Fruit fly (Drosophila melanogaster) whole organism, embryonic: Measurements from ENCODE around the gene Cdk1.

ENCODE experiments used
- Blimp-1 ChIP-seq: fragments of 200-800 bp; sonication (Bioruptor generic); optimal IDR thresholded peaks from 3 replicates; lab custom pipeline; 2018; ENCODE audit warnings: missing biosample characterization, missing genetic modification characterization, mild to moderate bottlenecking, moderate library complexity, missing genetic modification reagents
- CG10462 ChIP-seq: fragments of 200-800 bp; sonication (Bioruptor generic); optimal IDR thresholded peaks from 2 replicates; lab custom pipeline; 2016; ENCODE audit warnings: missing biosample characterization, missing genetic modification characterization
- CG10543 ChIP-seq: fragments of 200-800 bp; sonication (Bioruptor generic); optimal IDR thresholded peaks from 3 replicates; lab custom pipeline; 2017; ENCODE audit warnings: missing biosample characterization, mild to moderate bottlenecking, missing genetic modification characterization, moderate library complexity
- CG10979 ChIP-seq: fragments of 200-800 bp; sonication (Bioruptor generic); optimal IDR thresholded peaks from 2 replicates; lab custom pipeline; 2018; ENCODE audit warnings: missing biosample characterization, mild to moderate bottlenecking, missing genetic modification characterization, moderate library complexity
- CG13624 ChIP-seq: fragments of 200-800 bp; sonication (Bioruptor generic); optimal IDR thresholded peaks from 2 replicates; lab custom pipeline; 2016; ENCODE audit warnings: missing biosample characterization, missing genetic modification characterization
- CG17568 ChIP-seq: fragments of 200-800 bp; sonication (Bioruptor generic); optimal IDR thresholded peaks from 2 replicates; lab custom pipeline; 2018; ENCODE audit warnings: missing biosample characterization, mild to moderate bottlenecking, missing genetic modification characterization, moderate library complexity
- CG18764 ChIP-seq: fragments of 200-800 bp; sonication (Bioruptor generic); optimal IDR thresholded peaks from 3 replicates; lab custom pipeline; 2016; ENCODE audit warnings: missing biosample characterization, missing genetic modification characterization
- CG2202 ChIP-seq: fragments of 200-800 bp; sonication (Bioruptor generic); optimal IDR thresholded peaks from 2 replicates; lab custom pipeline; 2018; ENCODE audit warnings: missing biosample characterization, mild to moderate bottlenecking, missing genetic modification characterization
- CG31441 ChIP-seq: fragments of 200-800 bp; sonication (Bioruptor generic); IDR thresholded peaks from 2 replicates; pipeline ENCODE4 v1.3.6; 2022; ENCODE audit warnings: missing biosample characterization, missing genetic modification characterization
- CG33557 ChIP-seq: fragments of 200-800 bp; sonication (Bioruptor generic); optimal IDR thresholded peaks from 2 replicates; lab custom pipeline; 2019; ENCODE audit warnings: missing biosample characterization, mild to moderate bottlenecking, missing genetic modification characterization, moderate library complexity
- CG4730 ChIP-seq: fragments of 200-800 bp; sonication (Bioruptor generic); IDR thresholded peaks from 2 replicates; pipeline ENCODE4 v1.3.6; 2022; ENCODE audit warnings: missing biosample characterization, missing genetic modification characterization
- CG4854 ChIP-seq: fragments of 200-800 bp; sonication (Bioruptor generic); optimal IDR thresholded peaks from 2 replicates; lab custom pipeline; 2016; ENCODE audit warnings: missing biosample characterization, missing genetic modification characterization, inconsistent platforms
- CG6689 ChIP-seq: fragments of 200-800 bp; sonication (Bioruptor generic); IDR thresholded peaks from 2 replicates; pipeline ENCODE4 v1.3.6; 2022; ENCODE audit warnings: missing biosample characterization, missing genetic modification characterization
- CG6765 ChIP-seq: fragments of 200-800 bp; sonication (Bioruptor generic); optimal IDR thresholded peaks from 3 replicates; lab custom pipeline; 2017; ENCODE audit warnings: missing biosample characterization, mild to moderate bottlenecking, missing genetic modification characterization
- CG7271 ChIP-seq: fragments of 200-800 bp; sonication (Bioruptor generic); optimal IDR thresholded peaks from 2 replicates; lab custom pipeline; 2018; ENCODE audit warnings: missing biosample characterization, mild to moderate bottlenecking, missing genetic modification characterization, moderate library complexity
- CG8089 ChIP-seq: fragments of 200-800 bp; sonication (Bioruptor generic); optimal IDR thresholded peaks from 3 replicates; lab custom pipeline; 2016; ENCODE audit warnings: missing biosample characterization, missing genetic modification characterization
- CG9609 ChIP-seq: fragments of 200-800 bp; sonication (Bioruptor generic); optimal IDR thresholded peaks from 3 replicates; lab custom pipeline; 2016; ENCODE audit warnings: missing biosample characterization, missing genetic modification characterization
- CG9876 ChIP-seq: fragments of 200-800 bp; sonication (Bioruptor generic); optimal IDR thresholded peaks from 2 replicates; lab custom pipeline; 2016; ENCODE audit warnings: missing biosample characterization, missing genetic modification characterization
- CTCF ChIP-seq: fragments of 200-800 bp; sonication (Bioruptor generic); optimal IDR thresholded peaks from 2 replicates; lab custom pipeline; 2017; ENCODE audit warnings: missing biosample characterization, mild to moderate bottlenecking, missing genetic modification characterization, moderate library complexity
- Camta ChIP-seq: fragments of 200-800 bp; sonication (Bioruptor generic); optimal IDR thresholded peaks from 2 replicates; lab custom pipeline; 2016; ENCODE audit warnings: missing biosample characterization, missing genetic modification characterization
- Dp ChIP-seq: fragments of 200-800 bp; sonication (Bioruptor generic); optimal IDR thresholded peaks from 2 replicates; lab custom pipeline; 2018; ENCODE audit warnings: missing biosample characterization, mild to moderate bottlenecking, missing genetic modification characterization, moderate library complexity
- HLH3B ChIP-seq: fragments of 200-800 bp; sonication (Bioruptor generic); IDR thresholded peaks from 2 replicates; pipeline ENCODE4 v1.3.6; 2022; ENCODE audit warnings: missing biosample characterization, missing genetic modification characterization
- HLH4C ChIP-seq: fragments of 200-800 bp; sonication (Bioruptor generic); IDR thresholded peaks from 3 replicates; pipeline ENCODE4 v1.3.6; 2022; ENCODE audit warnings: missing biosample characterization, missing genetic modification characterization; ENCODE audit not compliant: partially characterized antibody
- Lim3 ChIP-seq: fragments of 200-800 bp; sonication (Bioruptor generic); IDR thresholded peaks from 2 replicates; pipeline ENCODE4 v1.3.6; 2022; ENCODE audit warnings: missing biosample characterization, missing genetic modification characterization
- NK7.1 ChIP-seq: fragments of 200-800 bp; sonication (Bioruptor generic); optimal IDR thresholded peaks from 3 replicates; lab custom pipeline; 2016; ENCODE audit warnings: missing biosample characterization, missing genetic modification characterization
- NfI ChIP-seq: fragments of 200-800 bp; sonication (Bioruptor generic); optimal IDR thresholded peaks from 3 replicates; lab custom pipeline; 2018; ENCODE audit warnings: missing biosample characterization, mild to moderate bottlenecking, missing genetic modification characterization, moderate library complexity
- Rfx ChIP-seq: fragments of 200-800 bp; sonication (Bioruptor generic); IDR thresholded peaks from 2 replicates; pipeline ENCODE4 v1.3.6; 2022; ENCODE audit warnings: missing biosample characterization, missing genetic modification characterization
- Six4 ChIP-seq: fragments of 200-800 bp; sonication (Bioruptor generic); optimal IDR thresholded peaks from 2 replicates; lab custom pipeline; 2016; ENCODE audit warnings: missing biosample characterization, missing genetic modification characterization
- ase ChIP-seq: fragments of 200-800 bp; sonication (Bioruptor generic); IDR thresholded peaks from 3 replicates; pipeline ENCODE4 v1.3.6; 2022; ENCODE audit warnings: missing biosample characterization, missing genetic modification characterization
- az2 ChIP-seq: fragments of 200-800 bp; sonication (Bioruptor generic); optimal IDR thresholded peaks from 3 replicates; lab custom pipeline; 2016; ENCODE audit warnings: missing biosample characterization, missing genetic modification characterization
- bsh ChIP-seq, 2 experiments: fragments of 200-800 bp; sonication (Bioruptor generic); optimal IDR thresholded peaks; 2 replicates each; lab custom pipeline; 2017 to 2018; ENCODE audit warnings: mild to moderate bottlenecking in 2 of 2, missing biosample characterization in 2 of 2, missing genetic modification characterization in 2 of 2, moderate library complexity in 1 of 2
- gcm ChIP-seq: fragments of 200-800 bp; sonication (Bioruptor generic); optimal IDR thresholded peaks from 2 replicates; lab custom pipeline; 2019; ENCODE audit warnings: missing biosample characterization, mild to moderate bottlenecking, missing genetic modification characterization, moderate library complexity
- gem ChIP-seq: fragments of 200-800 bp; sonication (Bioruptor generic); optimal IDR thresholded peaks from 2 replicates; lab custom pipeline; 2019; ENCODE audit warnings: missing biosample characterization, mild to moderate bottlenecking, missing genetic modification characterization, moderate library complexity
- grn ChIP-seq: fragments of 200-800 bp; sonication (Bioruptor generic); optimal IDR thresholded peaks from 3 replicates; lab custom pipeline; 2017; ENCODE audit warnings: missing biosample characterization, missing genetic modification characterization
- h ChIP-seq: fragments of >200 bp; optimal IDR thresholded peaks from 2 replicates; lab custom pipeline; 2017
- hb ChIP-seq: fragments of 200-800 bp; sonication (Bioruptor generic); IDR thresholded peaks from 3 replicates; pipeline ENCODE4 v1.3.6; 2022; ENCODE audit warnings: missing biosample characterization, missing genetic modification characterization; ENCODE audit not compliant: partially characterized antibody
- insv ChIP-seq, 2 experiments: fragments of 200-800 bp; sonication (Bioruptor generic); optimal IDR thresholded peaks; 3 replicates each; lab custom pipeline; 2016 to 2018; ENCODE audit warnings: missing biosample characterization in 2 of 2, missing genetic modification characterization in 2 of 2
- jing ChIP-seq: fragments of 200-800 bp; sonication (Bioruptor generic); optimal IDR thresholded peaks from 2 replicates; lab custom pipeline; 2018; ENCODE audit warnings: missing biosample characterization, mild to moderate bottlenecking, missing genetic modification characterization
- kni ChIP-seq: fragments of 200-800 bp; sonication (Bioruptor generic); optimal IDR thresholded peaks from 3 replicates; lab custom pipeline; 2017; ENCODE audit warnings: mild to moderate bottlenecking, missing biosample characterization, missing genetic modification reagents, missing genetic modification characterization
- knrl ChIP-seq: fragments of 200-800 bp; sonication (Bioruptor generic); IDR thresholded peaks from 3 replicates; pipeline ENCODE4 v1.3.6; 2022; ENCODE audit warnings: missing biosample characterization, missing genetic modification characterization; ENCODE audit not compliant: partially characterized antibody
- lilli ChIP-seq: fragments of 200-800 bp; sonication (Bioruptor generic); optimal IDR thresholded peaks from 3 replicates; lab custom pipeline; 2016; ENCODE audit warnings: missing biosample characterization, missing genetic modification characterization
- mld ChIP-seq: fragments of 200-800 bp; sonication (Bioruptor generic); IDR thresholded peaks from 3 replicates; pipeline ENCODE4 v1.3.6; 2022; ENCODE audit warnings: missing biosample characterization, missing genetic modification characterization; ENCODE audit not compliant: partially characterized antibody
- pan ChIP-seq, 4 experiments: fragments of >200 bp in 3 of 4; fragments of 200-800 bp in 1 of 4; sonication (Bioruptor generic) in 1 of 4; optimal IDR thresholded peaks in 3 of 4; IDR thresholded peaks in 1 of 4; 2 replicates each; pipeline versions ENCODE4 v1.3.6 to Lab custom; 2017 to 2022; ENCODE audit warnings: missing biosample characterization in 2 of 4, missing genetic modification characterization in 2 of 4, mixed read lengths in 1 of 4
- sd ChIP-seq: fragments of 200-800 bp; sonication (Bioruptor generic); optimal IDR thresholded peaks from 3 replicates; lab custom pipeline; 2018; ENCODE audit warnings: missing biosample characterization, mild to moderate bottlenecking, missing genetic modification characterization, moderate library complexity
- sens ChIP-seq: fragments of 200-800 bp; sonication (Bioruptor generic); peaks from one replicate; lab custom pipeline; 2016; ENCODE audit warnings: missing biosample characterization, missing genetic modification characterization
- sug ChIP-seq: fragments of 200-800 bp; optimal IDR thresholded peaks from 2 replicates; lab custom pipeline; 2019; ENCODE audit warnings: missing biosample characterization, mild to moderate bottlenecking, missing genetic modification characterization, moderate library complexity
- tio ChIP-seq: fragments of 200-800 bp; sonication (Bioruptor generic); optimal IDR thresholded peaks from 2 replicates; lab custom pipeline; 2017; ENCODE audit warnings: missing biosample characterization, missing genetic modification characterization, inconsistent platforms
- ttk ChIP-seq: fragments of 200-800 bp; sonication (Bioruptor generic); IDR thresholded peaks from 2 replicates; pipeline ENCODE4 v2.1.2; 2022; ENCODE audit warnings: missing biosample characterization, missing genetic modification characterization
- tup ChIP-seq: fragments of 200-800 bp; sonication (Bioruptor generic); optimal IDR thresholded peaks from 2 replicates; lab custom pipeline; 2016; ENCODE audit warnings: missing biosample characterization, mild to moderate bottlenecking, missing genetic modification characterization, moderate library complexity
- z ChIP-seq: fragments of 200-800 bp; sonication (Bioruptor generic); IDR thresholded peaks from 3 replicates; pipeline ENCODE4 v1.3.6; 2022; ENCODE audit warnings: missing biosample characterization, missing genetic modification characterization

The Cdk1 gene

dm6 chr2L:10381890-10382450 lies 4.1 kb downstream of the Cdk1 start, which contains the start of gene CG5096 (continued):
- no peak for TF ChIP-seq pan (optimal IDR thresholded peaks at IDR 0.05; lab: Kevin White, UChicago)
- peak in 1 of 2 experiments; percentile 91 for TF ChIP-seq pan (GFP tag; optimal IDR thresholded peaks at IDR 0.05 in 1 of 2, IDR thresholded peaks at IDR 0.05 in 1 of 2)
- peak; percentile 93 for TF ChIP-seq lilli (GFP tag; lab: Kevin White, UChicago)
- peak; percentile 89 for TF ChIP-seq sug
- no peak for TF ChIP-seq CG33557 (GFP tag; lab: Kevin White, UChicago)
- TF ChIP-seq sd (tag; lab: Kevin White, UChicago): peak; percentile 91
- TF ChIP-seq insv (GFP tag; optimal IDR thresholded peaks at IDR 0.05; lab: Kevin White, UChicago): peak in 1 of 2 experiments; percentile 12
- TF ChIP-seq gcm: peak; percentile 87
- peak; percentile 77; the same call in 2 of the 3 replicates for TF ChIP-seq ase (GFP tag; lab: Robert Waterston, UW)
- TF ChIP-seq NK7.1 (GFP tag; lab: Kevin White, UChicago): peak; percentile 52
- peak; percentile 97 for TF ChIP-seq grn (GFP tag; lab: Kevin White, UChicago)
- peak; percentile 68 for TF ChIP-seq tio (GFP tag; lab: Kevin White, UChicago)
- TF ChIP-seq CG9609 (GFP tag; lab: Kevin White, UChicago): peak; percentile 53
- peak in 1 of 2 experiments; percentile 90 for TF ChIP-seq bsh (GFP tag; optimal IDR thresholded peaks at IDR 0.05; lab: Kevin White, UChicago)
- TF ChIP-seq CG17568 (GFP tag; lab: Kevin White, UChicago): peak; percentile 86
- no peak for TF ChIP-seq CG9876
- peak; percentile 55; the same call in 1 of the 2 replicates for TF ChIP-seq Lim3
- TF ChIP-seq h (lab: Kevin White, UChicago): no peak
- no peak for TF ChIP-seq CG7271
- peak; percentile 82; the same call in 1 of the 2 replicates for TF ChIP-seq ttk (GFP tag; lab: Robert Waterston, UW)
- peak; percentile 7 for TF ChIP-seq CTCF (GFP tag; lab: Kevin White, UChicago)
- TF ChIP-seq Blimp-1: peak; percentile 85
- peak; percentile 59 for TF ChIP-seq tup (GFP tag; lab: Kevin White, UChicago)
- no peak for TF ChIP-seq hb
- peak; percentile 93 for TF ChIP-seq gem (tag; lab: Kevin White, UChicago)
- TF ChIP-seq CG4854 (GFP tag; lab: Kevin White, UChicago): peak; percentile 79
- peak; percentile 93 for TF ChIP-seq Rfx (GFP tag; lab: Robert Waterston, UW)
- TF ChIP-seq CG18764 (GFP tag; lab: Kevin White, UChicago): peak; percentile 68
- TF ChIP-seq CG10462 (GFP tag; lab: Kevin White, UChicago): peak; percentile 52
- peak; percentile 92 for TF ChIP-seq sens (GFP tag; lab: Kevin White, UChicago)
- TF ChIP-seq CG6765 (GFP tag; lab: Kevin White, UChicago): peak; percentile 83
- peak; percentile 89 for TF ChIP-seq CG6689 (GFP tag; lab: Robert Waterston, UW)
- TF ChIP-seq CG10543 (GFP tag; lab: Kevin White, UChicago): peak; percentile 49
- no peak for TF ChIP-seq Dp (GFP tag; lab: Kevin White, UChicago)
- peak; percentile 79 for TF ChIP-seq az2 (GFP tag; lab: Kevin White, UChicago)
- no peak for TF ChIP-seq HLH4C (GFP tag; lab: Robert Waterston, UW)
- TF ChIP-seq z (GFP tag; lab: Robert Waterston, UW): no peak
- TF ChIP-seq CG10979 (tag; lab: Kevin White, UChicago): peak; percentile 80
- TF ChIP-seq mld (GFP tag; lab: Robert Waterston, UW): no peak
- no peak for TF ChIP-seq knrl (GFP tag; lab: Robert Waterston, UW)
- TF ChIP-seq CG2202 (tag; lab: Kevin White, UChicago): peak; percentile 47
- TF ChIP-seq CG31441: peak; percentile 87
- TF ChIP-seq kni: no peak
- peak; percentile 55 for TF ChIP-seq jing
- TF ChIP-seq CG4730 (GFP tag; lab: Robert Waterston, UW): peak; percentile 80
- TF ChIP-seq HLH3B: peak; percentile 93; the same call in 1 of the 2 replicates
- peak; percentile 79 for TF ChIP-seq CG13624
- TF ChIP-seq NfI (GFP tag; lab: Kevin White, UChicago): peak; percentile 89
- TF ChIP-seq CG8089: peak; percentile 64
- TF ChIP-seq Six4: peak; percentile 68
- TF ChIP-seq Camta (GFP tag; lab: Kevin White, UChicago): peak; percentile 78
